Fruit fly (Drosophila melanogaster) whole organism, embryonic: ENCODE measurements around the gene Pxn.
A peak's percentile ranks its signal among the peaks of the same experiment; 100 is the strongest.

Source experiments
- Ada2b ChIP-seq: fragments of 200-800 bp; sonication (Bioruptor generic); IDR thresholded peaks from 2 replicates; pipeline ENCODE4 v1.3.6; 2022; ENCODE audit warnings: missing biosample characterization, missing genetic modification characterization
- Antp ChIP-seq: fragments of 200-800 bp; sonication (Bioruptor generic); optimal IDR thresholded peaks from 3 replicates; lab custom pipeline; 2016; ENCODE audit warnings: missing biosample characterization, missing genetic modification characterization
- B-H2 ChIP-seq: fragments of 200-800 bp; sonication (Bioruptor generic); optimal IDR thresholded peaks from 2 replicates; lab custom pipeline; 2018; ENCODE audit warnings: missing biosample characterization, mild to moderate bottlenecking, missing genetic modification characterization
- BEAF-32 ChIP-seq: fragments of 200-800 bp; sonication (Bioruptor generic); optimal IDR thresholded peaks from 3 replicates; lab custom pipeline; 2017; ENCODE audit warnings: missing biosample characterization, missing genetic modification characterization, mild to moderate bottlenecking, moderate library complexity, missing genetic modification reagents
- CG10147 ChIP-seq: fragments of 200-800 bp; sonication (Bioruptor generic); optimal IDR thresholded peaks from 2 replicates; lab custom pipeline; 2019; ENCODE audit warnings: missing biosample characterization, mild to moderate bottlenecking, missing genetic modification characterization, moderate library complexity
- CG10267 ChIP-seq: fragments of 200-800 bp; sonication (Bioruptor generic); optimal IDR thresholded peaks from 2 replicates; lab custom pipeline; 2018; ENCODE audit warnings: missing biosample characterization, mild to moderate bottlenecking, missing genetic modification characterization, moderate library complexity
- CG10431 ChIP-seq: fragments of 200-800 bp; sonication (Bioruptor generic); optimal IDR thresholded peaks from 3 replicates; lab custom pipeline; 2018; ENCODE audit warnings: missing biosample characterization, mild to moderate bottlenecking, missing genetic modification characterization
- CG10462 ChIP-seq: fragments of 200-800 bp; sonication (Bioruptor generic); optimal IDR thresholded peaks from 2 replicates; lab custom pipeline; 2016; ENCODE audit warnings: missing biosample characterization, missing genetic modification characterization
- CG10654 ChIP-seq: fragments of 200-800 bp; sonication (Bioruptor generic); optimal IDR thresholded peaks from 2 replicates; lab custom pipeline; 2016; ENCODE audit warnings: missing biosample characterization, missing genetic modification characterization
- CG1233 ChIP-seq: fragments of 200-800 bp; sonication (Bioruptor generic); optimal IDR thresholded peaks from 4 replicates; lab custom pipeline; 2018; ENCODE audit warnings: missing biosample characterization, mild to moderate bottlenecking, missing genetic modification characterization
- CG1647 ChIP-seq: fragments of 200-800 bp; sonication (Bioruptor generic); optimal IDR thresholded peaks from 3 replicates; lab custom pipeline; 2016; ENCODE audit warnings: missing biosample characterization, missing genetic modification characterization
- CG17186 ChIP-seq: fragments of 200-800 bp; sonication (Bioruptor generic); optimal IDR thresholded peaks from 3 replicates; lab custom pipeline; 2017; ENCODE audit warnings: missing biosample characterization, missing genetic modification reagents, missing genetic modification characterization
- CG17912 ChIP-seq: fragments of 200-800 bp; sonication (Bioruptor generic); optimal IDR thresholded peaks from 2 replicates; lab custom pipeline; 2018; ENCODE audit warnings: missing biosample characterization, mild to moderate bottlenecking, missing genetic modification characterization
- CG31365 ChIP-seq: fragments of 200-800 bp; sonication (Bioruptor generic); optimal IDR thresholded peaks from 2 replicates; lab custom pipeline; 2018; ENCODE audit warnings: missing biosample characterization, mild to moderate bottlenecking, missing genetic modification characterization
- CG32767 ChIP-seq: fragments of 200-800 bp; sonication (Bioruptor generic); IDR thresholded peaks from 2 replicates; pipeline ENCODE4 v1.3.6; 2022; ENCODE audit warnings: missing biosample characterization, missing genetic modification characterization
- CG3281 ChIP-seq: fragments of 200-800 bp; sonication (Bioruptor generic); optimal IDR thresholded peaks from 3 replicates; lab custom pipeline; 2017; ENCODE audit warnings: missing biosample characterization, mild to moderate bottlenecking, missing genetic modification characterization
- CG3407 ChIP-seq: fragments of 200-800 bp; sonication (Bioruptor generic); optimal IDR thresholded peaks from 2 replicates; lab custom pipeline; 2018; ENCODE audit warnings: missing biosample characterization, mild to moderate bottlenecking, missing genetic modification characterization
- CG34376 ChIP-seq: fragments of 200-800 bp; sonication (Bioruptor generic); optimal IDR thresholded peaks from 2 replicates; lab custom pipeline; 2018; ENCODE audit warnings: missing biosample characterization, mild to moderate bottlenecking, missing genetic modification characterization
- CG3726 ChIP-seq: fragments of 200-800 bp; sonication (Bioruptor generic); IDR thresholded peaks from 3 replicates; pipeline ENCODE4, ENCODE4 v1.3.6; 2022; ENCODE audit warnings: missing biosample characterization, missing genetic modification characterization
- CG3847 ChIP-seq: fragments of 200-800 bp; sonication (Bioruptor generic); IDR thresholded peaks from 2 replicates; pipeline ENCODE4 v1.3.6; 2022; ENCODE audit warnings: missing biosample characterization, missing genetic modification characterization
- CG4282 ChIP-seq: fragments of 200-800 bp; sonication (Bioruptor generic); optimal IDR thresholded peaks from 2 replicates; lab custom pipeline; 2016; ENCODE audit warnings: missing biosample characterization, missing genetic modification characterization
- CG4404 ChIP-seq: fragments of 200-800 bp; sonication (Bioruptor generic); IDR thresholded peaks from 2 replicates; pipeline ENCODE4 v1.3.6; 2022; ENCODE audit warnings: missing biosample characterization, missing genetic modification characterization
- CG5180 ChIP-seq: fragments of 200-800 bp; sonication (Bioruptor generic); optimal IDR thresholded peaks from 3 replicates; lab custom pipeline; 2017; ENCODE audit warnings: missing biosample characterization, missing genetic modification characterization, mild to moderate bottlenecking, moderate library complexity, missing genetic modification reagents
- CG5953 ChIP-seq: fragments of 200-800 bp; sonication (Bioruptor generic); IDR thresholded peaks from 2 replicates; pipeline ENCODE4 v1.3.6; 2022; ENCODE audit warnings: missing biosample characterization, missing genetic modification characterization
- CG6683 ChIP-seq: fragments of 200-800 bp; sonication (Bioruptor generic); optimal IDR thresholded peaks from 2 replicates; lab custom pipeline; 2017; ENCODE audit warnings: missing biosample characterization, mild to moderate bottlenecking, missing genetic modification characterization, missing genetic modification reagents
- CG7745 ChIP-seq: fragments of 200-800 bp; sonication (Bioruptor generic); optimal IDR thresholded peaks from 2 replicates; lab custom pipeline; 2018; ENCODE audit warnings: missing biosample characterization, mild to moderate bottlenecking, missing genetic modification characterization, moderate library complexity
- CTCF ChIP-seq: fragments of 200-800 bp; sonication (Bioruptor generic); optimal IDR thresholded peaks from 2 replicates; lab custom pipeline; 2017; ENCODE audit warnings: missing biosample characterization, mild to moderate bottlenecking, missing genetic modification characterization, moderate library complexity
- CoRest ChIP-seq: fragments of 200-800 bp; sonication (Bioruptor generic); optimal IDR thresholded peaks from 3 replicates; lab custom pipeline; 2018; ENCODE audit warnings: missing biosample characterization, mild to moderate bottlenecking, missing genetic modification characterization, moderate library complexity
- D19A ChIP-seq: fragments of 200-800 bp; optimal IDR thresholded peaks from 3 replicates; lab custom pipeline; 2019; ENCODE audit warnings: missing biosample characterization, mild to moderate bottlenecking, missing genetic modification characterization, moderate library complexity
- Dad ChIP-seq: fragments of 200-800 bp; sonication (Bioruptor generic); optimal IDR thresholded peaks from 3 replicates; lab custom pipeline; 2016; ENCODE audit warnings: missing biosample characterization, missing genetic modification characterization
- Hmr ChIP-seq: fragments of 200-800 bp; sonication (Bioruptor generic); optimal IDR thresholded peaks from 3 replicates; lab custom pipeline; 2017; ENCODE audit warnings: mild to moderate bottlenecking, missing biosample characterization, missing genetic modification reagents, missing genetic modification characterization
- NFAT ChIP-seq: fragments of 200-800 bp; sonication (Bioruptor generic); IDR thresholded peaks from 2 replicates; pipeline ENCODE4 v1.3.6; 2022; ENCODE audit warnings: missing biosample characterization, missing genetic modification characterization
- Nf-YA ChIP-seq: fragments of 200-800 bp; sonication (Bioruptor generic); IDR thresholded peaks from 2 replicates; pipeline ENCODE4 v1.3.6; 2022; ENCODE audit warnings: missing biosample characterization, missing genetic modification characterization
- NfI ChIP-seq: fragments of 200-800 bp; sonication (Bioruptor generic); optimal IDR thresholded peaks from 3 replicates; lab custom pipeline; 2018; ENCODE audit warnings: missing biosample characterization, mild to moderate bottlenecking, missing genetic modification characterization, moderate library complexity
- Opbp ChIP-seq: fragments of 200-800 bp; sonication (Bioruptor generic); IDR thresholded peaks from 3 replicates; pipeline ENCODE4 v1.3.6; 2022; ENCODE audit warnings: missing biosample characterization, missing genetic modification characterization; ENCODE audit not compliant: partially characterized antibody
- Scr ChIP-seq: fragments of 200-800 bp; sonication (Bioruptor generic); IDR thresholded peaks from 2 replicates; pipeline ENCODE4 v1.3.6; 2022; ENCODE audit warnings: missing biosample characterization, missing genetic modification characterization; ENCODE audit not compliant: partially characterized antibody
- Sin3A ChIP-seq: fragments of >200 bp; optimal IDR thresholded peaks from 2 replicates; lab custom pipeline; 2018
- btn ChIP-seq: fragments of 200-800 bp; sonication (Bioruptor generic); optimal IDR thresholded peaks from 2 replicates; lab custom pipeline; 2016; ENCODE audit warnings: missing biosample characterization, missing genetic modification characterization
- dysf ChIP-seq: fragments of 200-800 bp; sonication (Bioruptor generic); IDR thresholded peaks from 3 replicates; pipeline ENCODE4 v1.3.6; 2022; ENCODE audit warnings: missing biosample characterization, missing genetic modification characterization
- fru ChIP-seq: fragments of >200 bp; optimal IDR thresholded peaks from 2 replicates; lab custom pipeline; 2017
- ham ChIP-seq: fragments of 200-800 bp; sonication (Bioruptor generic); IDR thresholded peaks from 2 replicates; pipeline ENCODE4 v1.3.6; 2022; ENCODE audit warnings: missing biosample characterization, missing genetic modification characterization
- kni ChIP-seq: fragments of 200-800 bp; sonication (Bioruptor generic); optimal IDR thresholded peaks from 3 replicates; lab custom pipeline; 2017; ENCODE audit warnings: mild to moderate bottlenecking, missing biosample characterization, missing genetic modification reagents, missing genetic modification characterization
- lmd ChIP-seq: fragments of 200-800 bp; sonication (Bioruptor generic); IDR thresholded peaks from 2 replicates; pipeline ENCODE4 v1.3.6; 2022; ENCODE audit warnings: missing biosample characterization, missing genetic modification characterization
- org-1 ChIP-seq: fragments of 200-800 bp; sonication (Bioruptor generic); optimal IDR thresholded peaks from 2 replicates; lab custom pipeline; 2017; ENCODE audit warnings: missing biosample characterization, missing genetic modification characterization
- scrt ChIP-seq: fragments of 200-800 bp; sonication (Bioruptor generic); optimal IDR thresholded peaks from 2 replicates; lab custom pipeline; 2018; ENCODE audit warnings: missing biosample characterization, mild to moderate bottlenecking, missing genetic modification characterization, moderate library complexity
- sima ChIP-seq: fragments of 200-800 bp; sonication (Bioruptor generic); optimal IDR thresholded peaks from 2 replicates; lab custom pipeline; 2016; ENCODE audit warnings: missing biosample characterization, missing genetic modification characterization
- slou ChIP-seq: fragments of 200-800 bp; sonication (Bioruptor generic); optimal IDR thresholded peaks from 3 replicates; lab custom pipeline; 2016; ENCODE audit warnings: missing biosample characterization, missing genetic modification characterization
- ssp ChIP-seq: fragments of 200-800 bp; sonication (Bioruptor generic); IDR thresholded peaks from 2 replicates; pipeline ENCODE4 v1.3.6; 2022; ENCODE audit warnings: missing biosample characterization, missing genetic modification characterization
- stc ChIP-seq: fragments of 200-800 bp; sonication (Bioruptor generic); IDR thresholded peaks from 2 replicates; pipeline ENCODE4 v1.3.6; 2022; ENCODE audit warnings: missing biosample characterization, missing genetic modification characterization
- zf30C ChIP-seq: fragments of 200-800 bp; sonication (Bioruptor generic); optimal IDR thresholded peaks from 3 replicates; lab custom pipeline; 2018; ENCODE audit warnings: missing biosample characterization, mild to moderate bottlenecking, missing genetic modification characterization

Pxn gene

dm6 chr3L:2586804-2587561 is 42.9 kb downstream of the Pxn start, which contains the start of gene RpL8 (continued):
- TF ChIP-seq ham: peak; percentile 64; the same call in 1 of the 2 replicates
- peak; percentile 90 for TF ChIP-seq CG5953 (GFP tag; lab: Robert Waterston, UW)
- peak; percentile 43 for TF ChIP-seq CG10147
- TF ChIP-seq sima (GFP tag; lab: Kevin White, UChicago): peak; percentile 42
- peak; percentile 64 for TF ChIP-seq org-1 (GFP tag; lab: Kevin White, UChicago)
- TF ChIP-seq CG10654 (GFP tag; lab: Kevin White, UChicago): peak; percentile 65
- peak; percentile 75 for TF ChIP-seq CG5180 (GFP tag; lab: Kevin White, UChicago)
- TF ChIP-seq Opbp (GFP tag; lab: Robert Waterston, UW): peak; percentile 66; the same call in 1 of the 3 replicates
- TF ChIP-seq CG6683 (GFP tag; lab: Kevin White, UChicago): peak; percentile 61
- peak; percentile 67; the same call in 2 of the 3 replicates for TF ChIP-seq CG3726 (GFP tag; lab: Robert Waterston, UW)
- TF ChIP-seq CG31365 (tag; lab: Kevin White, UChicago): peak; percentile 82
- no peak for TF ChIP-seq fru (lab: Kevin White, UChicago)
- TF ChIP-seq NFAT (GFP tag; lab: Robert Waterston, UW): peak; percentile 88
- TF ChIP-seq CG17186 (GFP tag; lab: Kevin White, UChicago): peak; percentile 65
- peak; percentile 40 for TF ChIP-seq CG10462 (GFP tag; lab: Kevin White, UChicago)
- TF ChIP-seq CG34376 (GFP tag; lab: Kevin White, UChicago): peak; percentile 97
- peak; percentile 83 for TF ChIP-seq btn (GFP tag; lab: Kevin White, UChicago)
- TF ChIP-seq kni (GFP tag; lab: Kevin White, UChicago): peak; percentile 59
- peak; percentile 63 for TF ChIP-seq Ada2b (GFP tag; lab: Robert Waterston, UW)
- TF ChIP-seq NfI (GFP tag; lab: Kevin White, UChicago): peak; percentile 95
- peak; percentile 62 for TF ChIP-seq Antp (GFP tag; lab: Kevin White, UChicago)
- TF ChIP-seq CG10431 (GFP tag; lab: Kevin White, UChicago): peak; percentile 85
- peak; percentile 39 for TF ChIP-seq CG7745 (tag; lab: Kevin White, UChicago)
- peak; percentile 95 for TF ChIP-seq CG17912 (GFP tag; lab: Kevin White, UChicago)
- TF ChIP-seq CG3847 (GFP tag; lab: Robert Waterston, UW): peak; percentile 88
- peak; percentile 62 for TF ChIP-seq CTCF
- peak; percentile 70 for TF ChIP-seq CG3407
- TF ChIP-seq CG32767 (GFP tag; lab: Robert Waterston, UW): 0 out of 2 replicates have a peak, but pooled peaks have one; percentile 61
- peak; percentile 74 for TF ChIP-seq Dad
- TF ChIP-seq Sin3A: peak; percentile 11
- TF ChIP-seq CG3281 (GFP tag; lab: Kevin White, UChicago): peak; percentile 87
- peak; percentile 68 for TF ChIP-seq CG10267
- TF ChIP-seq CoRest (tag; lab: Kevin White, UChicago): peak; percentile 68
- peak; percentile 66 for TF ChIP-seq lmd (GFP tag; lab: Robert Waterston, UW)
- TF ChIP-seq CG4404 (GFP tag; lab: Robert Waterston, UW): peak; percentile 34
- peak; percentile 90 for TF ChIP-seq Hmr (GFP tag; lab: Kevin White, UChicago)
- peak; percentile 61 for TF ChIP-seq slou (GFP tag; lab: Kevin White, UChicago)
- peak; percentile 78 for TF ChIP-seq BEAF-32 (GFP tag; lab: Kevin White, UChicago)
- peak; percentile 85 for TF ChIP-seq CG1233 (GFP tag; lab: Kevin White, UChicago)
- TF ChIP-seq CG1647 (GFP tag; lab: Kevin White, UChicago): peak; percentile 31
- TF ChIP-seq dysf (GFP tag; lab: Robert Waterston, UW): peak; percentile 82
- peak; percentile 49 for TF ChIP-seq zf30C (GFP tag; lab: Kevin White, UChicago)
- TF ChIP-seq Nf-YA: peak; percentile 70
- peak; percentile 77 for TF ChIP-seq stc (GFP tag; lab: Robert Waterston, UW)
- TF ChIP-seq D19A (tag; lab: Kevin White, UChicago): peak; percentile 57
- TF ChIP-seq scrt (GFP tag; lab: Kevin White, UChicago): peak; percentile 83
- TF ChIP-seq B-H2: peak; percentile 92
- TF ChIP-seq Scr (GFP tag; lab: Robert Waterston, UW): peak; percentile 66
- peak; percentile 94 for TF ChIP-seq ssp (GFP tag; lab: Robert Waterston, UW)
- TF ChIP-seq CG4282: peak; percentile 25
